Fruit fly (Drosophila melanogaster) whole organism, embryonic: ENCODE measurements around the gene Vha16-2.

Experiments used
- CG11398 ChIP-seq: fragments of 200-800 bp; sonication (Bioruptor generic); optimal IDR thresholded peaks from 2 replicates; lab custom pipeline; 2016; ENCODE audit warnings: missing biosample characterization, missing genetic modification characterization
- CG12155 ChIP-seq: fragments of 200-800 bp; sonication (Bioruptor generic); optimal IDR thresholded peaks from 3 replicates; lab custom pipeline; 2016; ENCODE audit warnings: missing biosample characterization, missing genetic modification characterization
- CG12219 ChIP-seq: fragments of 200-800 bp; sonication (Bioruptor generic); optimal IDR thresholded peaks from 3 replicates; lab custom pipeline; 2018; ENCODE audit warnings: missing biosample characterization, mild to moderate bottlenecking, missing genetic modification characterization
- CG12659 ChIP-seq: fragments of 200-800 bp; sonication (Bioruptor generic); optimal IDR thresholded peaks from 3 replicates; lab custom pipeline; 2017; ENCODE audit warnings: mild to moderate bottlenecking, missing biosample characterization, missing genetic modification reagents, missing genetic modification characterization
- CG13296 ChIP-seq: fragments of 200-800 bp; sonication (Bioruptor generic); optimal IDR thresholded peaks from 3 replicates; lab custom pipeline; 2018; ENCODE audit warnings: missing biosample characterization, mild to moderate bottlenecking, missing genetic modification characterization
- CG14014 ChIP-seq: fragments of 200-800 bp; sonication (Bioruptor generic); IDR thresholded peaks from 2 replicates; pipeline ENCODE4 v1.3.6; 2022; ENCODE audit warnings: missing biosample characterization, missing genetic modification characterization
- CG15479 ChIP-seq: fragments of 200-800 bp; sonication (Bioruptor generic); optimal IDR thresholded peaks from 3 replicates; lab custom pipeline; 2019; ENCODE audit warnings: missing biosample characterization, mild to moderate bottlenecking, missing genetic modification characterization, moderate library complexity
- CG15514 ChIP-seq: fragments of 200-800 bp; sonication (Bioruptor generic); optimal IDR thresholded peaks from 3 replicates; lab custom pipeline; 2017; ENCODE audit warnings: missing biosample characterization, missing genetic modification characterization, mild to moderate bottlenecking, moderate library complexity, missing genetic modification reagents
- CG2116 ChIP-seq: fragments of 200-800 bp; sonication (Bioruptor generic); optimal IDR thresholded peaks from 3 replicates; lab custom pipeline; 2018; ENCODE audit warnings: missing biosample characterization, mild to moderate bottlenecking, missing genetic modification characterization
- CG2199 ChIP-seq: fragments of 200-800 bp; sonication (Bioruptor generic); IDR thresholded peaks from 3 replicates; pipeline ENCODE4 v1.3.6; 2022; ENCODE audit warnings: missing biosample characterization, missing genetic modification characterization
- CG6765 ChIP-seq: fragments of 200-800 bp; sonication (Bioruptor generic); optimal IDR thresholded peaks from 3 replicates; lab custom pipeline; 2017; ENCODE audit warnings: missing biosample characterization, mild to moderate bottlenecking, missing genetic modification characterization
- CG6791 ChIP-seq: fragments of 200-800 bp; sonication (Bioruptor generic); IDR thresholded peaks from 3 replicates; pipeline ENCODE4 v1.3.6; 2022; ENCODE audit warnings: missing biosample characterization, missing genetic modification characterization; ENCODE audit not compliant: partially characterized antibody
- CG7839 ChIP-seq: fragments of 200-800 bp; sonication (Bioruptor generic); optimal IDR thresholded peaks from 3 replicates; lab custom pipeline; 2018; ENCODE audit warnings: missing biosample characterization, mild to moderate bottlenecking, missing genetic modification characterization, moderate library complexity
- CG7987 ChIP-seq: fragments of 200-800 bp; sonication (Bioruptor generic); optimal IDR thresholded peaks from 2 replicates; lab custom pipeline; 2018; ENCODE audit warnings: missing biosample characterization, mild to moderate bottlenecking, missing genetic modification characterization, moderate library complexity
- CG8089 ChIP-seq: fragments of 200-800 bp; sonication (Bioruptor generic); optimal IDR thresholded peaks from 3 replicates; lab custom pipeline; 2016; ENCODE audit warnings: missing biosample characterization, missing genetic modification characterization
- CG8290 ChIP-seq, 3 experiments: fragments of 200-800 bp; sonication (Bioruptor generic); optimal IDR thresholded peaks; 2 replicates each; lab custom pipeline; 2016 to 2019; ENCODE audit warnings: missing biosample characterization in 3 of 3, missing genetic modification characterization in 3 of 3, mild to moderate bottlenecking in 2 of 3, moderate library complexity in 1 of 3
- CG8478 ChIP-seq: fragments of >200 bp; optimal IDR thresholded peaks from 2 replicates; lab custom pipeline; 2018
- CG9609 ChIP-seq: fragments of 200-800 bp; sonication (Bioruptor generic); optimal IDR thresholded peaks from 3 replicates; lab custom pipeline; 2016; ENCODE audit warnings: missing biosample characterization, missing genetic modification characterization
- E2f2 ChIP-seq: fragments of 200-800 bp; sonication (Bioruptor generic); IDR thresholded peaks from 2 replicates; pipeline ENCODE4 v1.3.6; 2022; ENCODE audit warnings: missing biosample characterization, missing genetic modification characterization
- Fer2 ChIP-seq: fragments of 200-800 bp; sonication (Bioruptor generic); optimal IDR thresholded peaks from 2 replicates; lab custom pipeline; 2018; ENCODE audit warnings: missing biosample characterization, mild to moderate bottlenecking, missing genetic modification characterization, moderate library complexity
- GATAe ChIP-seq: fragments of 200-800 bp; sonication (Bioruptor generic); conservative IDR thresholded peaks from 2 replicates; pipeline ENCODE4 v1.3.6; 2022; ENCODE audit warnings: missing biosample characterization, missing genetic modification characterization
- HHEX ChIP-seq: fragments of 200-800 bp; sonication (Bioruptor generic); optimal IDR thresholded peaks from 3 replicates; lab custom pipeline; 2017; ENCODE audit warnings: missing biosample characterization, mild to moderate bottlenecking, missing genetic modification characterization, missing genetic modification reagents
- Hr78 ChIP-seq, 2 experiments: fragments of 200-800 bp in 1 of 2; fragments of >200 bp in 1 of 2; sonication (Bioruptor generic) in 1 of 2; optimal IDR thresholded peaks; 2 replicates each; lab custom pipeline; 2017 to 2019; ENCODE audit warnings: missing biosample characterization in 2 of 2, missing genetic modification characterization in 2 of 2, mild to moderate bottlenecking in 1 of 2, moderate library complexity in 1 of 2
- Mrtf ChIP-seq: fragments of 200-800 bp; sonication (Bioruptor generic); IDR thresholded peaks from 3 replicates; pipeline ENCODE4 v1.3.6; 2022; ENCODE audit warnings: missing biosample characterization, missing genetic modification characterization
- Myb ChIP-seq: fragments of 200-800 bp; sonication (Bioruptor generic); optimal IDR thresholded peaks from 2 replicates; lab custom pipeline; 2016; ENCODE audit warnings: missing biosample characterization, missing genetic modification characterization
- Side ChIP-seq: fragments of 200-800 bp; sonication (Bioruptor generic); optimal IDR thresholded peaks from 2 replicates; lab custom pipeline; 2016; ENCODE audit warnings: missing biosample characterization, missing genetic modification characterization
- Six4 ChIP-seq: fragments of 200-800 bp; sonication (Bioruptor generic); optimal IDR thresholded peaks from 2 replicates; lab custom pipeline; 2016; ENCODE audit warnings: missing biosample characterization, missing genetic modification characterization
- amos ChIP-seq: fragments of 200-800 bp; sonication (Bioruptor generic); IDR thresholded peaks from 2 replicates; pipeline ENCODE4 v1.3.6; 2022; ENCODE audit warnings: missing biosample characterization, missing genetic modification characterization; ENCODE audit not compliant: partially characterized antibody
- bigmax ChIP-seq: fragments of 200-800 bp; sonication (Bioruptor generic); optimal IDR thresholded peaks from 2 replicates; lab custom pipeline; 2018; ENCODE audit warnings: missing biosample characterization, mild to moderate bottlenecking, missing genetic modification characterization
- bsh ChIP-seq, 2 experiments: fragments of 200-800 bp; sonication (Bioruptor generic); optimal IDR thresholded peaks; 2 replicates each; lab custom pipeline; 2017 to 2018; ENCODE audit warnings: mild to moderate bottlenecking in 2 of 2, missing biosample characterization in 2 of 2, missing genetic modification characterization in 2 of 2, moderate library complexity in 1 of 2
- chinmo ChIP-seq: fragments of 200-800 bp; sonication (Bioruptor generic); IDR thresholded peaks from 4 replicates; pipeline ENCODE4 v1.3.6; 2022; ENCODE audit warnings: missing biosample characterization, missing genetic modification characterization; ENCODE audit not compliant: partially characterized antibody
- corto ChIP-seq: fragments of 200-800 bp; sonication (Bioruptor generic); optimal IDR thresholded peaks from 2 replicates; lab custom pipeline; 2016; ENCODE audit warnings: missing biosample characterization, mild to moderate bottlenecking, missing genetic modification characterization, moderate library complexity
- dpn ChIP-seq, 2 experiments: fragments of 200-800 bp; sonication (Bioruptor generic); optimal IDR thresholded peaks; 3 replicates each; lab custom pipeline; 2016; ENCODE audit warnings: missing biosample characterization in 2 of 2, missing genetic modification characterization in 2 of 2
- ems ChIP-seq: fragments of 200-800 bp; sonication (Bioruptor generic); optimal IDR thresholded peaks from 3 replicates; lab custom pipeline; 2016; ENCODE audit warnings: missing biosample characterization, missing genetic modification characterization
- grau ChIP-seq: fragments of 200-800 bp; optimal IDR thresholded peaks from 3 replicates; lab custom pipeline; 2019; ENCODE audit warnings: missing biosample characterization, mild to moderate bottlenecking, missing genetic modification characterization, moderate library complexity
- pfk ChIP-seq: fragments of 200-800 bp; sonication (Bioruptor generic); optimal IDR thresholded peaks from 2 replicates; lab custom pipeline; 2018; ENCODE audit warnings: missing biosample characterization, mild to moderate bottlenecking, missing genetic modification characterization, moderate library complexity
- salm ChIP-seq: fragments of 200-800 bp; sonication (Bioruptor generic); optimal IDR thresholded peaks from 2 replicates; lab custom pipeline; 2018; ENCODE audit warnings: missing biosample characterization, mild to moderate bottlenecking, missing genetic modification characterization
- shn ChIP-seq: fragments of 200-800 bp; sonication (Bioruptor generic); optimal IDR thresholded peaks from 3 replicates; lab custom pipeline; 2016; ENCODE audit warnings: missing biosample characterization, missing genetic modification characterization

The Vha16-2 gene

DNA sequence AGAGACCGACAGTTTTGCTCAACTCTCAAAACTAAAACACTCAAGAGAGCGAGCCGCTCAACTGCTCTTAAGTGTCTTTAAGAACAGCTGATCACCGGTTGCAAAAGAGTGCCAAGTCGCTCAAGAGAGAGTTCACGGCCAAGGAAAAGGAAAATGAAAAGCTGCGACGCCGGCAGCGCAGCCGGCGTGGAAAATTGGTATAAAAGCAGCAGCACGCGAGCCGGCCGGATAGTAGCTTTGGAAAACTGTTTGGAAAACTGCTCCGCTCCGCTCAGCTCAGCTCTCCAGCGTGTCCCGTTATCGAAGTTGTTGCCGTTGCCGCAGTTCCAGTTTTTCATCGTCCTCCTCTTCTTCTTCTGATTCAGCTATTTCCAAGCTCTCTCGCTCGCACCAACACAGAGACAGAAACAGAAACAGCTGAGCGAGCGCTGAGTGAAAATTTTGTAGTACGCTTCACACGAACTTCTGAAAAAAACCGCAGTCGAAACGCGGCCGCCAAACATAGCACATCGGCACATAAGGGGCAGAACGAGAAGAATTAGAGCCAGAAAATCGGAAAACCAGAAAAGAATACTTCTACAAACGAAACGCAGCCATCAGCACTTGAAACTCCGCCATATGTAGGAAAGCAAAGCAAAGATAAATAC, 12.7 kb downstream of the Vha16-2 start, which contains the start of gene chrb (continued):
- TF ChIP-seq chinmo (GFP tag; lab: Robert Waterston, UW) (peak; percentile 91; the same call in 2 of the 4 replicates), HHEX (GFP tag; lab: Kevin White, UChicago) (peak; percentile 64), amos (peak; percentile 49; the same call in 1 of the 2 replicates), Fer2 (tag; lab: Kevin White, UChicago) (no peak), CG8290 (GFP tag; optimal IDR thresholded peaks at IDR 0.05; lab: Kevin White, UChicago) (peak; percentile 4), CG8290 (tag; optimal IDR thresholded peaks at IDR 0.05; lab: Kevin White, UChicago) (peak in 1 of 2 experiments; percentile 61), Hr78 (GFP tag; optimal IDR thresholded peaks at IDR 0.05; lab: Kevin White, UChicago) (peak in 1 of 2 experiments; percentile 86), grau (tag; lab: Kevin White, UChicago) (peak; percentile 50), CG15479 (GFP tag; lab: Kevin White, UChicago) (peak; percentile 29), salm (tag; lab: Kevin White, UChicago) (peak; percentile 38), dpn (GFP tag; optimal IDR thresholded peaks at IDR 0.05; lab: Kevin White, UChicago) (peak; percentile 23 to 54), CG8089 (GFP tag; lab: Kevin White, UChicago) (peak; percentile 35), corto (GFP tag; lab: Kevin White, UChicago) (no peak), CG2116 (GFP tag; lab: Kevin White, UChicago) (peak; percentile 32), CG9609 (GFP tag; lab: Kevin White, UChicago) (peak; percentile 33), CG6791 (GFP tag; lab: Robert Waterston, UW) (peak; percentile 71; the same call in 1 of the 3 replicates), E2f2 (peak; percentile 23; the same call in 1 of the 2 replicates), CG8478 (lab: Kevin White, UChicago) (no peak), CG15514 (GFP tag; lab: Kevin White, UChicago) (peak; percentile 53), CG7839 (peak; percentile 34), pfk (peak; percentile 72), ems (GFP tag; lab: Kevin White, UChicago) (peak; percentile 53), bsh (GFP tag; optimal IDR thresholded peaks at IDR 0.05; lab: Kevin White, UChicago) (peak; percentile 52 to 53), CG7987 (peak; percentile 72), Six4 (GFP tag; lab: Kevin White, UChicago) (peak; percentile 40), GATAe (GFP tag; lab: Robert Waterston, UW) (no peak), CG13296 (GFP tag; lab: Kevin White, UChicago) (peak; percentile 67), CG2199 (GFP tag; lab: Robert Waterston, UW) (peak; percentile 87; the same call in 1 of the 3 replicates), CG12219 (GFP tag; lab: Kevin White, UChicago) (peak; percentile 38), CG12659 (GFP tag; lab: Kevin White, UChicago) (peak; percentile 41), CG14014 (GFP tag; lab: Robert Waterston, UW) (no peak), bigmax (GFP tag; lab: Kevin White, UChicago) (peak; percentile 39), CG11398 (GFP tag; lab: Kevin White, UChicago) (peak; percentile 43), Side (GFP tag; lab: Kevin White, UChicago) (peak; percentile 36), CG6765 (GFP tag; lab: Kevin White, UChicago) (peak; percentile 61), CG12155 (no peak), Mrtf (GFP tag; lab: Robert Waterston, UW) (no peak), shn (GFP tag; lab: Kevin White, UChicago) (peak; percentile 30), Myb (GFP tag; lab: Kevin White, UChicago) (peak; percentile 21)
- TF ChIP-seq, all 482 proteins: peak for 279
